Worm (Caenorhabditis elegans): ENCODE data around the gene mutd-1.
A peak's percentile ranks its signal among the peaks of the same experiment; 100 is the strongest.

mutd-1 gene

ce11 chrIV:7144670-7145257, 10.9 kb upstream of the mutd-1 start, which contains the start of gene hecd-1:
hecd-1 (minus strand) TSS chrIV:7144720.
- TF ChIP-seq attf-5 (GFP tag; optimal IDR thresholded peaks at IDR 0.05), result peak; percentile 24
- TF ChIP-seq F23B12.7 (tag; optimal IDR thresholded peaks at IDR 0.05; ENCODE audit: insufficient read depth), result peak; percentile 56
- no peak for TF ChIP-seq tlf-1 (GFP tag; optimal IDR thresholded peaks at IDR 0.05)
- TF ChIP-seq rcor-1 (GFP tag; IDR thresholded peaks at IDR 0.05), result no peak
- no peak for TF ChIP-seq nhr-27 (tag; optimal IDR thresholded peaks at IDR 0.05)
- peak in 1 of 2 experiments; percentile 11 for TF ChIP-seq let-607 (tag; optimal IDR thresholded peaks at IDR 0.05)
- no peak for TF ChIP-seq ama-1 (optimal IDR thresholded peaks at IDR 0.05)
- TF ChIP-seq ama-1 (GFP tag; optimal IDR thresholded peaks at IDR 0.05), result no peak
- TF ChIP-seq nfyb-1 (GFP tag; IDR thresholded peaks at IDR 0.05), result no peak
- no peak for TF ChIP-seq hmg-1.2 (GFP tag; IDR thresholded peaks at IDR 0.05)
- TF ChIP-seq sea-2 (GFP tag; IDR thresholded peaks at IDR 0.05), result no peak
- TF ChIP-seq lin-26 (GFP tag; IDR thresholded peaks at IDR 0.05), result no peak
- peak; percentile 35 for TF ChIP-seq mcd-1 (GFP tag; IDR thresholded peaks at IDR 0.05)
- TF ChIP-seq pha-4 (tag; optimal IDR thresholded peaks at IDR 0.05), result no peak
- no peak for TF ChIP-seq egl-18 (GFP tag; IDR thresholded peaks at IDR 0.05)
- no peak for TF ChIP-seq him-1 (tag; optimal IDR thresholded peaks at IDR 0.05)
- TF ChIP-seq lsl-1 (GFP tag; optimal IDR thresholded peaks at IDR 0.05), result no peak
- TF ChIP-seq madf-8 (GFP tag; conservative IDR thresholded peaks at IDR 0.05), result no peak
- no peak for TF ChIP-seq F49E8.2 (tag; optimal IDR thresholded peaks at IDR 0.05; ENCODE audit: insufficient read depth)
- TF ChIP-seq cebp-1 (GFP tag; IDR thresholded peaks at IDR 0.05), result no peak
- no peak for TF ChIP-seq cebp-1 (tag; optimal IDR thresholded peaks at IDR 0.05)
- TF ChIP-seq ztf-22 (GFP tag; optimal IDR thresholded peaks at IDR 0.05), result no peak
- no peak for TF ChIP-seq lin-54 (GFP tag; optimal IDR thresholded peaks at IDR 0.05)
- TF ChIP-seq attf-3 (GFP tag; conservative IDR thresholded peaks at IDR 0.05), result no peak
- no peak for TF ChIP-seq madf-3 (GFP tag; IDR thresholded peaks at IDR 0.05)
- TF ChIP-seq F52B5.7 (tag; optimal IDR thresholded peaks at IDR 0.05), result no peak
- TF ChIP-seq nhr-80 (tag; optimal IDR thresholded peaks at IDR 0.05), result peak; percentile 16

DNA sequence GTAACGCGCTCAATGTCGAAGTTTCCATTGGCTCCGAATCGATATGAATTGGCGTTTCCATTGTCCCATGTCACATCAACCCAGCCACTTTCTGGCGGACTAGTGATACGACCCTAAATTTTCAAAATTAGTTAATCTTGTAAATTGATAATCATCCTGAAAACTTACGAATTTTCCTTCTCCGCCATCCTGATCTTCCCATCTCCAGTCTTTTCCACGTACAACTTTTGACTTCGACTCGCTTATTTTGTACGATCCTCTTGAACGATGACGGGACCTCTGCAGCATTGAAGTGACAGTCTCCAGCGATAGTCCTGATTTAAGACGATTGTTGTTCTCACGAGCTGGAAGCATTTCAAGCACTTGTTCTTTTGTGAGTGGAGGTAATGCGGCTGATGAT, 5.3 kb upstream of the mutd-1 start:
- TF ChIP-seq die-1 (tag; optimal IDR thresholded peaks at IDR 0.05), result no peak
- TF ChIP-seq him-1 (tag; optimal IDR thresholded peaks at IDR 0.05), result no peak
- no peak for TF ChIP-seq lsy-27 (tag; optimal IDR thresholded peaks at IDR 0.05; ENCODE audit: borderline replicate concordance, insufficient read depth)
- no peak for TF ChIP-seq unc-62 (GFP tag; optimal IDR thresholded peaks at IDR 0.05)
- no peak for TF ChIP-seq lin-54 (GFP tag; optimal IDR thresholded peaks at IDR 0.05)
- no peak for TF ChIP-seq nfya-2 (GFP tag; IDR thresholded peaks at IDR 0.05)
- TF ChIP-seq snpc-4 (GFP tag; optimal IDR thresholded peaks at IDR 0.05), result no peak
- no peak for TF ChIP-seq snpc-4 (tag; optimal IDR thresholded peaks at IDR 0.05)
- no peak for TF ChIP-seq akir-1 (GFP tag; optimal IDR thresholded peaks at IDR 0.05)
- no peak for TF ChIP-seq Y79H2A.3 (GFP tag; conservative IDR thresholded peaks at IDR 0.05)
- no peak for TF ChIP-seq ztf-22 (GFP tag; optimal IDR thresholded peaks at IDR 0.05)
- TF ChIP-seq nhr-90 (tag; optimal IDR thresholded peaks at IDR 0.05), result no peak
- TF ChIP-seq F49E8.2 (tag; optimal IDR thresholded peaks at IDR 0.05; ENCODE audit: insufficient read depth), result no peak
- TF ChIP-seq ztf-18 (tag; optimal IDR thresholded peaks at IDR 0.05), result no peak
- TF ChIP-seq F52B5.7 (tag; optimal IDR thresholded peaks at IDR 0.05), result no peak
- TF ChIP-seq efl-1 (GFP tag; optimal IDR thresholded peaks at IDR 0.05), result no peak
- no peak for TF ChIP-seq ccch-3 (GFP tag; optimal IDR thresholded peaks at IDR 0.05)
